Fruit fly (Drosophila melanogaster) whole organism, embryonic: ENCODE measurements around the gene Atac2.

Experiments used
- Adf1 ChIP-seq: fragments of 200-800 bp; sonication (Bioruptor generic); IDR thresholded peaks from 2 replicates; pipeline ENCODE4 v1.3.6; 2022; ENCODE audit warnings: missing biosample characterization, missing genetic modification characterization
- B-H2 ChIP-seq: fragments of 200-800 bp; sonication (Bioruptor generic); optimal IDR thresholded peaks from 2 replicates; lab custom pipeline; 2018; ENCODE audit warnings: missing biosample characterization, mild to moderate bottlenecking, missing genetic modification characterization
- CG10209 ChIP-seq: fragments of 200-800 bp; sonication (Bioruptor generic); optimal IDR thresholded peaks from 3 replicates; lab custom pipeline; 2017; ENCODE audit warnings: missing biosample characterization, mild to moderate bottlenecking, missing genetic modification characterization, missing genetic modification reagents
- CG10274 ChIP-seq: fragments of 200-800 bp; sonication (Bioruptor generic); optimal IDR thresholded peaks from 3 replicates; lab custom pipeline; 2017; ENCODE audit warnings: missing biosample characterization, mild to moderate bottlenecking, missing genetic modification characterization
- CG10431 ChIP-seq: fragments of 200-800 bp; sonication (Bioruptor generic); optimal IDR thresholded peaks from 3 replicates; lab custom pipeline; 2018; ENCODE audit warnings: missing biosample characterization, mild to moderate bottlenecking, missing genetic modification characterization
- CG10654 ChIP-seq: fragments of 200-800 bp; sonication (Bioruptor generic); optimal IDR thresholded peaks from 2 replicates; lab custom pipeline; 2016; ENCODE audit warnings: missing biosample characterization, missing genetic modification characterization
- CG11247 ChIP-seq: fragments of 200-800 bp; sonication (Bioruptor generic); IDR thresholded peaks from 2 replicates; pipeline ENCODE4 v1.3.6; 2022; ENCODE audit warnings: missing biosample characterization, missing genetic modification characterization
- CG12659 ChIP-seq: fragments of 200-800 bp; sonication (Bioruptor generic); optimal IDR thresholded peaks from 3 replicates; lab custom pipeline; 2017; ENCODE audit warnings: mild to moderate bottlenecking, missing biosample characterization, missing genetic modification reagents, missing genetic modification characterization
- CG14710 ChIP-seq: fragments of 200-800 bp; sonication (Bioruptor generic); optimal IDR thresholded peaks from 3 replicates; lab custom pipeline; 2019; ENCODE audit warnings: missing biosample characterization, mild to moderate bottlenecking, missing genetic modification characterization, moderate library complexity
- CG14965 ChIP-seq: fragments of 200-800 bp; sonication (Bioruptor generic); optimal IDR thresholded peaks from 2 replicates; lab custom pipeline; 2016; ENCODE audit warnings: missing biosample characterization, missing genetic modification characterization, borderline replicate concordance
- CG15269 ChIP-seq: fragments of 200-800 bp; sonication (Bioruptor generic); optimal IDR thresholded peaks from 2 replicates; lab custom pipeline; 2018; ENCODE audit warnings: missing biosample characterization, mild to moderate bottlenecking, missing genetic modification characterization, moderate library complexity
- CG15601 ChIP-seq: fragments of 200-800 bp; sonication (Bioruptor generic); optimal IDR thresholded peaks from 3 replicates; lab custom pipeline; 2019; ENCODE audit warnings: missing biosample characterization, mild to moderate bottlenecking, missing genetic modification characterization, moderate library complexity
- CG15696 ChIP-seq: fragments of 200-800 bp; sonication (Bioruptor generic); optimal IDR thresholded peaks from 2 replicates; lab custom pipeline; 2019; ENCODE audit warnings: missing biosample characterization, mild to moderate bottlenecking, missing genetic modification characterization, moderate library complexity
- CG17612 ChIP-seq: fragments of 200-800 bp; sonication (Bioruptor generic); IDR thresholded peaks from 2 replicates; pipeline ENCODE4 v1.3.6; 2022; ENCODE audit warnings: missing biosample characterization, missing genetic modification characterization
- CG4360 ChIP-seq: fragments of 200-800 bp; sonication (Bioruptor generic); IDR thresholded peaks from 2 replicates; pipeline ENCODE4 v1.3.6; 2022; ENCODE audit warnings: missing biosample characterization, missing genetic modification characterization
- CG4707 ChIP-seq: fragments of 200-800 bp; sonication (Bioruptor generic); optimal IDR thresholded peaks from 2 replicates; lab custom pipeline; 2018; ENCODE audit warnings: missing biosample characterization, mild to moderate bottlenecking, missing genetic modification characterization, moderate library complexity
- CG6272 ChIP-seq: fragments of 200-800 bp; sonication (Bioruptor generic); IDR thresholded peaks from 2 replicates; pipeline ENCODE4 v1.3.6; 2022; ENCODE audit warnings: missing biosample characterization, missing genetic modification characterization
- CG8089 ChIP-seq: fragments of 200-800 bp; sonication (Bioruptor generic); optimal IDR thresholded peaks from 3 replicates; lab custom pipeline; 2016; ENCODE audit warnings: missing biosample characterization, missing genetic modification characterization
- CG8359 ChIP-seq: fragments of 200-800 bp; sonication (Bioruptor generic); optimal IDR thresholded peaks from 2 replicates; lab custom pipeline; 2017; ENCODE audit warnings: missing biosample characterization, mild to moderate bottlenecking, missing genetic modification characterization, borderline replicate concordance
- CG9437 ChIP-seq: fragments of 200-800 bp; sonication (Bioruptor generic); optimal IDR thresholded peaks from 2 replicates; lab custom pipeline; 2018; ENCODE audit warnings: missing biosample characterization, mild to moderate bottlenecking, missing genetic modification characterization
- CG9876 ChIP-seq: fragments of 200-800 bp; sonication (Bioruptor generic); optimal IDR thresholded peaks from 2 replicates; lab custom pipeline; 2016; ENCODE audit warnings: missing biosample characterization, missing genetic modification characterization
- CoRest ChIP-seq: fragments of 200-800 bp; sonication (Bioruptor generic); optimal IDR thresholded peaks from 3 replicates; lab custom pipeline; 2018; ENCODE audit warnings: missing biosample characterization, mild to moderate bottlenecking, missing genetic modification characterization, moderate library complexity
- Deaf1 ChIP-seq: fragments of 200-800 bp; optimal IDR thresholded peaks from 3 replicates; lab custom pipeline; 2019; ENCODE audit warnings: missing biosample characterization, mild to moderate bottlenecking, missing genetic modification characterization, moderate library complexity
- Doc2 ChIP-seq: fragments of 200-800 bp; sonication (Bioruptor generic); IDR thresholded peaks from 2 replicates; pipeline ENCODE4 v1.3.6; 2022; ENCODE audit warnings: missing biosample characterization, missing genetic modification characterization
- HLH3B ChIP-seq: fragments of 200-800 bp; sonication (Bioruptor generic); IDR thresholded peaks from 2 replicates; pipeline ENCODE4 v1.3.6; 2022; ENCODE audit warnings: missing biosample characterization, missing genetic modification characterization
- NFAT ChIP-seq: fragments of 200-800 bp; sonication (Bioruptor generic); IDR thresholded peaks from 2 replicates; pipeline ENCODE4 v1.3.6; 2022; ENCODE audit warnings: missing biosample characterization, missing genetic modification characterization
- Opbp ChIP-seq: fragments of 200-800 bp; sonication (Bioruptor generic); IDR thresholded peaks from 3 replicates; pipeline ENCODE4 v1.3.6; 2022; ENCODE audit warnings: missing biosample characterization, missing genetic modification characterization; ENCODE audit not compliant: partially characterized antibody
- YL-1 ChIP-seq: fragments of 200-800 bp; sonication (Bioruptor generic); optimal IDR thresholded peaks from 3 replicates; lab custom pipeline; 2017; ENCODE audit warnings: missing biosample characterization, mild to moderate bottlenecking, missing genetic modification characterization
- abd-A ChIP-seq: fragments of 200-800 bp; sonication (Bioruptor generic); optimal IDR thresholded peaks from 3 replicates; lab custom pipeline; 2019; ENCODE audit warnings: missing biosample characterization, mild to moderate bottlenecking, missing genetic modification characterization, moderate library complexity
- aop ChIP-seq: fragments of 200-800 bp; sonication (Bioruptor generic); IDR thresholded peaks from 2 replicates; pipeline ENCODE4 v1.3.6; 2022; ENCODE audit warnings: missing biosample characterization, missing genetic modification characterization
- bsh ChIP-seq, 2 experiments: fragments of 200-800 bp; sonication (Bioruptor generic); optimal IDR thresholded peaks; 2 replicates each; lab custom pipeline; 2017 to 2018; ENCODE audit warnings: mild to moderate bottlenecking in 2 of 2, missing biosample characterization in 2 of 2, missing genetic modification characterization in 2 of 2, moderate library complexity in 1 of 2
- cato ChIP-seq: fragments of 200-800 bp; sonication (Bioruptor generic); optimal IDR thresholded peaks from 2 replicates; lab custom pipeline; 2016; ENCODE audit warnings: missing biosample characterization, missing genetic modification characterization, borderline replicate concordance
- emc ChIP-seq: fragments of 200-800 bp; sonication (Bioruptor generic); optimal IDR thresholded peaks from 2 replicates; lab custom pipeline; 2016; ENCODE audit warnings: missing biosample characterization, missing genetic modification characterization
- gem ChIP-seq: fragments of 200-800 bp; sonication (Bioruptor generic); optimal IDR thresholded peaks from 2 replicates; lab custom pipeline; 2019; ENCODE audit warnings: missing biosample characterization, mild to moderate bottlenecking, missing genetic modification characterization, moderate library complexity
- gfzf ChIP-seq: fragments of 200-800 bp; sonication (Bioruptor generic); optimal IDR thresholded peaks from 2 replicates; lab custom pipeline; 2016; ENCODE audit warnings: missing biosample characterization, mild to moderate bottlenecking, missing genetic modification characterization, moderate library complexity
- gsb-n ChIP-seq: fragments of 200-800 bp; sonication (Bioruptor generic); optimal IDR thresholded peaks from 3 replicates; lab custom pipeline; 2018; ENCODE audit warnings: missing biosample characterization, mild to moderate bottlenecking, missing genetic modification characterization
- lbe ChIP-seq: fragments of 200-800 bp; sonication (Bioruptor generic); optimal IDR thresholded peaks from 2 replicates; lab custom pipeline; 2016; ENCODE audit warnings: missing biosample characterization, mild to moderate bottlenecking, missing genetic modification characterization
- mam ChIP-seq: fragments of 200-800 bp; sonication (Bioruptor generic); optimal IDR thresholded peaks from 3 replicates; lab custom pipeline; 2016; ENCODE audit warnings: missing biosample characterization, missing genetic modification characterization
- oc ChIP-seq: fragments of 200-800 bp; sonication (Bioruptor generic); optimal IDR thresholded peaks from 2 replicates; lab custom pipeline; 2018; ENCODE audit warnings: missing biosample characterization, mild to moderate bottlenecking, missing genetic modification characterization, moderate library complexity
- pb ChIP-seq: fragments of 200-800 bp; sonication (Bioruptor generic); optimal IDR thresholded peaks from 3 replicates; lab custom pipeline; 2016; ENCODE audit warnings: missing biosample characterization, missing genetic modification characterization
- phol ChIP-seq: fragments of 200-800 bp; sonication (Bioruptor generic); optimal IDR thresholded peaks from 3 replicates; lab custom pipeline; 2018; ENCODE audit warnings: missing biosample characterization, mild to moderate bottlenecking, missing genetic modification characterization, moderate library complexity
- pum ChIP-seq: fragments of 200-800 bp; sonication (Bioruptor generic); optimal IDR thresholded peaks from 2 replicates; lab custom pipeline; 2016; ENCODE audit warnings: missing biosample characterization, missing genetic modification characterization
- ranshi ChIP-seq: fragments of 200-800 bp; sonication (Bioruptor generic); IDR thresholded peaks from 2 replicates; pipeline ENCODE4 v1.3.6; 2022; ENCODE audit warnings: missing biosample characterization, missing genetic modification characterization
- salm ChIP-seq: fragments of 200-800 bp; sonication (Bioruptor generic); optimal IDR thresholded peaks from 2 replicates; lab custom pipeline; 2018; ENCODE audit warnings: missing biosample characterization, mild to moderate bottlenecking, missing genetic modification characterization
- scrt ChIP-seq: fragments of 200-800 bp; sonication (Bioruptor generic); optimal IDR thresholded peaks from 2 replicates; lab custom pipeline; 2018; ENCODE audit warnings: missing biosample characterization, mild to moderate bottlenecking, missing genetic modification characterization, moderate library complexity
- slbo ChIP-seq: fragments of 200-800 bp; sonication (Bioruptor generic); IDR thresholded peaks from 2 replicates; pipeline ENCODE4 v1.3.6; 2022; ENCODE audit warnings: missing biosample characterization, missing genetic modification characterization
- sug ChIP-seq: fragments of 200-800 bp; optimal IDR thresholded peaks from 2 replicates; lab custom pipeline; 2019; ENCODE audit warnings: missing biosample characterization, mild to moderate bottlenecking, missing genetic modification characterization, moderate library complexity
- vvl ChIP-seq: fragments of 200-800 bp; sonication (Bioruptor generic); IDR thresholded peaks from 2 replicates; pipeline ENCODE4 v1.3.6; 2022; ENCODE audit warnings: missing biosample characterization, missing genetic modification characterization
- zen ChIP-seq: fragments of 200-800 bp; sonication (Bioruptor generic); optimal IDR thresholded peaks from 3 replicates; lab custom pipeline; 2018; ENCODE audit warnings: missing biosample characterization, mild to moderate bottlenecking, missing genetic modification characterization, moderate library complexity
- zfh2 ChIP-seq: fragments of 200-800 bp; sonication (Bioruptor generic); optimal IDR thresholded peaks from 2 replicates; lab custom pipeline; 2016; ENCODE audit warnings: missing biosample characterization, missing genetic modification characterization

Atac2 gene

DNA sequence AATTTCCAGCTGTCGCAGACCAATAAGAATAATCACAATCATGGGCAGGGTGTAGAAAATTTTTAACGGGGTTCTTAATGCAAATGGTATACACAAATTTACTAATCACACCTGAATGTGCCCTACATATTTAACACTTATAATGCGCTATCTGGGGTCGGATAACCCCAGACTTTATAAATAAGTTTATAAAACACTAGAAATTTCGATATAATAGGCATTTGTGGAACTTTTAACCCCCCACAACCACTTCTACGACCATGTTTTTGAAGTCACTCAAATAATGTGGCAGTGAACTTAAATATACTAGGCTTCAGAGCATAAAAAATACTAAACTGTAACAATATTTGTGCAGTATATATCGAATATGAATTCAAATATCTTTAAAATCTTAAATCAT lies 7.1 kb downstream of the Atac2 start, which contains the start of gene CG10413 (continued):
- TF ChIP-seq CoRest (peak; percentile 99), bsh (GFP tag; optimal IDR thresholded peaks at IDR 0.05; lab: Kevin White, UChicago) (peak; percentile 94 to 98), CG14710 (peak; percentile 97), B-H2 (GFP tag; lab: Kevin White, UChicago) (peak; percentile 99), mam (GFP tag; lab: Kevin White, UChicago) (peak; percentile 99), vvl (GFP tag; lab: Robert Waterston, UW) (no peak; the same call in none of the 2 replicates), oc (tag; lab: Kevin White, UChicago) (peak; percentile 98), CG14965 (GFP tag; lab: Kevin White, UChicago) (peak; percentile 71), CG6272 (GFP tag; lab: Robert Waterston, UW) (peak; percentile 97), gem (tag; lab: Kevin White, UChicago) (peak; percentile 99), Opbp (GFP tag; lab: Robert Waterston, UW) (0 out of 3 replicates have a peak, but pooled peaks have one; percentile 10), HLH3B (GFP tag; lab: Robert Waterston, UW) (peak; percentile 96), CG8089 (GFP tag; lab: Kevin White, UChicago) (peak; percentile 96), zen (tag; lab: Kevin White, UChicago) (peak; percentile 98), salm (tag; lab: Kevin White, UChicago) (peak; percentile 97), CG9437 (GFP tag; lab: Kevin White, UChicago) (peak; percentile 90), cato (GFP tag; lab: Kevin White, UChicago) (peak; percentile 95), CG11247 (peak; percentile 97), pum (GFP tag; lab: Kevin White, UChicago) (peak; percentile 98), phol (tag; lab: Kevin White, UChicago) (peak; percentile 97), slbo (GFP tag; lab: Robert Waterston, UW) (peak; percentile 98), scrt (GFP tag; lab: Kevin White, UChicago) (peak; percentile 94), CG10274 (peak; percentile 92), gfzf (GFP tag; lab: Kevin White, UChicago) (peak; percentile 61), CG15601 (tag; lab: Kevin White, UChicago) (peak; percentile 95), abd-A (tag; lab: Kevin White, UChicago) (no peak), gsb-n (tag; lab: Kevin White, UChicago) (peak; percentile 97), emc (GFP tag; lab: Kevin White, UChicago) (peak; percentile 92), CG10209 (GFP tag; lab: Kevin White, UChicago) (peak; percentile 98), Deaf1 (peak; percentile 85), CG4360 (peak; percentile 47), CG10431 (GFP tag; lab: Kevin White, UChicago) (peak; percentile 93), ranshi (GFP tag; lab: Robert Waterston, UW) (peak; percentile 94), CG15696 (tag; lab: Kevin White, UChicago) (peak; percentile 97), CG4707 (GFP tag; lab: Kevin White, UChicago) (peak; percentile 94), Doc2 (GFP tag; lab: Robert Waterston, UW) (peak; percentile 91), pb (GFP tag; lab: Kevin White, UChicago) (peak; percentile 90), sug (peak; percentile 98), NFAT (GFP tag; lab: Robert Waterston, UW) (peak; percentile 97), lbe (GFP tag; lab: Kevin White, UChicago) (peak; percentile 98), aop (GFP tag; lab: Robert Waterston, UW) (peak; percentile 82), CG9876 (peak; percentile 96), CG15269 (tag; lab: Kevin White, UChicago) (peak; percentile 99), Adf1 (GFP tag; lab: Robert Waterston, UW) (peak; percentile 85), CG10654 (GFP tag; lab: Kevin White, UChicago) (peak; percentile 96), CG12659 (GFP tag; lab: Kevin White, UChicago) (peak; percentile 99), CG17612 (peak; percentile 92), CG8359 (peak; percentile 91), YL-1 (GFP tag; lab: Kevin White, UChicago) (peak; percentile 95), zfh2 (peak; percentile 99)
